Fruit fly (Drosophila melanogaster): Measurements from ENCODE around the gene CG3961.

The CG3961 gene

dm6 chr3L:18865447-18866367, 24.6 kb downstream of the CG3961 start, which contains the start of gene CG14074:
Gene CG14074 (plus strand): TSS chr3L:18866225.
- no peak for TF ChIP-seq Nf-YC (tag; optimal IDR thresholded peaks at IDR 0.05)
- peak; percentile 68 for TF ChIP-seq CG7963 (GFP tag; IDR thresholded peaks at IDR 0.05; ENCODE audit: partially characterized antibody)
- no peak for TF ChIP-seq cad (GFP tag; optimal IDR thresholded peaks at IDR 0.05)
- TF ChIP-seq CG4707 (GFP tag; optimal IDR thresholded peaks at IDR 0.05) = no peak
- no peak for TF ChIP-seq CG10147 (GFP tag; optimal IDR thresholded peaks at IDR 0.05)
- TF ChIP-seq gro (GFP tag; optimal IDR thresholded peaks at IDR 0.05) = no peak
- TF ChIP-seq CG15514 (GFP tag; optimal IDR thresholded peaks at IDR 0.05) = peak; percentile 2
- peak; percentile 42; the same call in 1 of the 3 replicates for TF ChIP-seq vnd (GFP tag; IDR thresholded peaks at IDR 0.05; ENCODE audit: partially characterized antibody)
- TF ChIP-seq Opbp (GFP tag; IDR thresholded peaks at IDR 0.05; ENCODE audit: partially characterized antibody) = peak; percentile 78; the same call in 2 of the 3 replicates
- TF ChIP-seq pfk (GFP tag; optimal IDR thresholded peaks at IDR 0.05) = peak; percentile 90
- TF ChIP-seq CG10267 (tag; optimal IDR thresholded peaks at IDR 0.05) = no peak
- no peak for TF ChIP-seq lab (GFP tag; optimal IDR thresholded peaks at IDR 0.05)
- peak; percentile 2 for TF ChIP-seq Vsx1 (GFP tag; optimal IDR thresholded peaks at IDR 0.05)
- TF ChIP-seq knrl (GFP tag; IDR thresholded peaks at IDR 0.05; ENCODE audit: partially characterized antibody) = no peak
- no peak for TF ChIP-seq CG11093 (GFP tag; IDR thresholded peaks at IDR 0.05)
- TF ChIP-seq CG14441 (GFP tag; IDR thresholded peaks at IDR 0.05) = no peak
- TF ChIP-seq bsh (GFP tag; optimal IDR thresholded peaks at IDR 0.05) = no peak
- TF ChIP-seq sd (tag; optimal IDR thresholded peaks at IDR 0.05) = no peak
- TF ChIP-seq vvl (GFP tag; IDR thresholded peaks at IDR 0.05) = peak; percentile 60
- TF ChIP-seq gfzf (GFP tag; optimal IDR thresholded peaks at IDR 0.05) = peak; percentile 62
- no peak for TF ChIP-seq CG13624 (GFP tag; optimal IDR thresholded peaks at IDR 0.05)
- TF ChIP-seq wdn (GFP tag; IDR thresholded peaks at IDR 0.05) = no peak
- peak; percentile 13 for TF ChIP-seq CG4617 (GFP tag; optimal IDR thresholded peaks at IDR 0.05; ENCODE audit: borderline replicate concordance)
- no peak for TF ChIP-seq Stat92E (GFP tag; optimal IDR thresholded peaks at IDR 0.05)
- peak; percentile 81 for TF ChIP-seq bbx (GFP tag; IDR thresholded peaks at IDR 0.05; ENCODE audit: partially characterized antibody)
- TF ChIP-seq HLH4C (GFP tag; IDR thresholded peaks at IDR 0.05; ENCODE audit: partially characterized antibody) = peak; percentile 59; the same call in 2 of the 3 replicates
- TF ChIP-seq CG12744 (GFP tag; optimal IDR thresholded peaks at IDR 0.05) = no peak
- no peak for TF ChIP-seq CG16815 (GFP tag; optimal IDR thresholded peaks at IDR 0.05)
- peak; percentile 37; the same call in 1 of the 2 replicates for TF ChIP-seq tna (GFP tag; IDR thresholded peaks at IDR 0.05; ENCODE audit: partially characterized antibody)
- peak; percentile 18 for TF ChIP-seq CG9797 (GFP tag; optimal IDR thresholded peaks at IDR 0.05)
- peak; percentile 30 for TF ChIP-seq Myb (GFP tag; optimal IDR thresholded peaks at IDR 0.05)
- peak; percentile 64 for TF ChIP-seq unc-4 (GFP tag; IDR thresholded peaks at IDR 0.05; ENCODE audit: partially characterized antibody)
- no peak for TF ChIP-seq CG10979 (tag; optimal IDR thresholded peaks at IDR 0.05)
- TF ChIP-seq row (GFP tag; IDR thresholded peaks at IDR 0.05) = peak; percentile 45; the same call in 2 of the 3 replicates
- peak; percentile 64 for TF ChIP-seq nerfin-2 (GFP tag; IDR thresholded peaks at IDR 0.05; ENCODE audit: partially characterized antibody)
- no peak for TF ChIP-seq CG16863 (GFP tag; optimal IDR thresholded peaks at IDR 0.05)
- peak; percentile 48 for TF ChIP-seq stwl (tag; optimal IDR thresholded peaks at IDR 0.05)
- TF ChIP-seq hkb (optimal IDR thresholded peaks at IDR 0.05) = no peak
- 0 out of 2 replicates have a peak, but pooled peaks have one; percentile 21 for TF ChIP-seq hkb (GFP tag; IDR thresholded peaks at IDR 0.05)
- no peak for TF ChIP-seq vfl (GFP tag; optimal IDR thresholded peaks at IDR 0.05)
- TF ChIP-seq sqz (GFP tag; optimal IDR thresholded peaks at IDR 0.05) = no peak
- TF ChIP-seq Eip74EF (GFP tag; optimal IDR thresholded peaks at IDR 0.05) = no peak
- TF ChIP-seq CG12659 (GFP tag; optimal IDR thresholded peaks at IDR 0.05) = peak; percentile 44
- no peak for TF ChIP-seq CG6689 (GFP tag; IDR thresholded peaks at IDR 0.05)
- TF ChIP-seq D (optimal IDR thresholded peaks at IDR 0.05) = no peak
- no peak for TF ChIP-seq D (GFP tag; optimal IDR thresholded peaks at IDR 0.05)

Measured in whole organism, embryonic.